Worm (Caenorhabditis elegans) whole organism, L3 larva: Measurements from ENCODE around the gene E02A10.4.
A peak's percentile ranks its signal among the peaks of the same experiment; 100 is the strongest.

Experiments
- aly-2 ChIP-seq: fragments of 150-350 bp; optimal IDR thresholded peaks from 2 replicates; lab custom pipeline; 2014; ENCODE audit warnings: missing biosample characterization, missing genetic modification characterization
- ama-1 ChIP-seq: fragments of 150-350 bp; optimal IDR thresholded peaks from 2 replicates; lab custom pipeline; 2018
- ceh-16 ChIP-seq: sonication (generic microtip); optimal IDR thresholded peaks from 2 replicates; lab custom pipeline; 2017; ENCODE audit warnings: missing biosample characterization, missing genetic modification characterization
- ceh-28 ChIP-seq: fragments of 150-350 bp; optimal IDR thresholded peaks from 2 replicates; lab custom pipeline; 2014; ENCODE audit warnings: missing biosample characterization, missing genetic modification reagents, missing genetic modification characterization
- ceh-82 ChIP-seq: fragments of 150-350 bp; optimal IDR thresholded peaks from 2 replicates; lab custom pipeline; 2014; ENCODE audit warnings: missing biosample characterization, missing genetic modification characterization
- ceh-9 ChIP-seq: sonication (generic microtip); optimal IDR thresholded peaks from 2 replicates; lab custom pipeline; 2018; ENCODE audit warnings: missing biosample characterization, missing genetic modification characterization
- daf-12 ChIP-seq: fragments of 150-350 bp; optimal IDR thresholded peaks from 2 replicates; lab custom pipeline; 2014; ENCODE audit warnings: missing biosample characterization, missing genetic modification reagents, missing genetic modification characterization
- egl-27 ChIP-seq: sonication (generic microtip); optimal IDR thresholded peaks from 4 replicates; lab custom pipeline; 2017; ENCODE audit warnings: missing biosample characterization, missing genetic modification reagents, missing genetic modification characterization
- elt-1 ChIP-seq: fragments of 150-350 bp; optimal IDR thresholded peaks from 2 replicates; lab custom pipeline; 2014; ENCODE audit warnings: missing biosample characterization, missing genetic modification characterization
- elt-2 ChIP-seq: sonication (generic microtip); optimal IDR thresholded peaks from 2 replicates; lab custom pipeline; 2016; ENCODE audit warnings: missing genetic modification reagents, mild to moderate bottlenecking, missing genetic modification characterization, missing compliant biosample characterization
- elt-3 ChIP-seq, 3 experiments: fragments of 150-350 bp in 1 of 3; sonication (generic microtip) in 2 of 3; optimal IDR thresholded peaks; 2 replicates in 2 of 3; 4 replicates in 1 of 3; lab custom pipeline; 2014 to 2017; ENCODE audit warnings: missing biosample characterization in 3 of 3, missing genetic modification characterization in 3 of 3
- fkh-10 ChIP-seq: sonication (generic microtip); optimal IDR thresholded peaks from 2 replicates; lab custom pipeline; 2017; ENCODE audit warnings: missing biosample characterization, missing genetic modification reagents, missing genetic modification characterization
- fkh-2 ChIP-seq: fragments of 150-350 bp; optimal IDR thresholded peaks from 2 replicates; lab custom pipeline; 2014; ENCODE audit warnings: missing biosample characterization, missing genetic modification reagents, missing genetic modification characterization
- fos-1 ChIP-seq: fragments of 150-350 bp; optimal IDR thresholded peaks from 2 replicates; lab custom pipeline; 2014; ENCODE audit warnings: missing biosample characterization, missing genetic modification characterization
- hmg-11 ChIP-seq: sonication (generic microtip); optimal IDR thresholded peaks from 2 replicates; lab custom pipeline; 2016; ENCODE audit warnings: missing genetic modification characterization, missing compliant biosample characterization
- jun-1 ChIP-seq: fragments of 150-350 bp; optimal IDR thresholded peaks from 2 replicates; lab custom pipeline; 2014; ENCODE audit warnings: missing biosample characterization, missing genetic modification reagents, missing genetic modification characterization
- lin-15B ChIP-seq: fragments of 150-350 bp; optimal IDR thresholded peaks from 2 replicates; lab custom pipeline; 2014; ENCODE audit warnings: missing biosample characterization, missing genetic modification characterization
- lin-39 ChIP-seq: fragments of 150-350 bp; optimal IDR thresholded peaks from 2 replicates; lab custom pipeline; 2018; ENCODE audit warnings: missing biosample characterization, missing genetic modification reagents, missing genetic modification characterization
- lsy-12 ChIP-seq: sonication (generic microtip); optimal IDR thresholded peaks from 2 replicates; lab custom pipeline; 2016; ENCODE audit warnings: mild to moderate bottlenecking, missing genetic modification characterization, missing compliant biosample characterization
- mml-1 ChIP-seq: fragments of 150-350 bp; sonication (generic microtip); optimal IDR thresholded peaks from 3 replicates; lab custom pipeline; 2014; ENCODE audit warnings: missing biosample characterization, missing genetic modification characterization
- nfya-1 ChIP-seq: sonication (generic microtip); optimal IDR thresholded peaks from 2 replicates; lab custom pipeline; 2017; ENCODE audit warnings: missing genetic modification characterization, mild to moderate bottlenecking, missing compliant biosample characterization, antibody characterized with exemption, moderate library complexity; ENCODE audit not compliant: insufficient read depth
- nhr-11 ChIP-seq: fragments of 150-350 bp; optimal IDR thresholded peaks from 2 replicates; lab custom pipeline; 2014; ENCODE audit warnings: missing biosample characterization, missing genetic modification characterization
- nhr-12 ChIP-seq: fragments of 150-350 bp; optimal IDR thresholded peaks from 2 replicates; lab custom pipeline; 2014; ENCODE audit warnings: missing biosample characterization, missing genetic modification characterization
- nhr-23 ChIP-seq: fragments of 150-350 bp; optimal IDR thresholded peaks from 2 replicates; lab custom pipeline; 2014; ENCODE audit warnings: missing biosample characterization, missing genetic modification reagents, missing genetic modification characterization
- nhr-237 ChIP-seq: fragments of 150-350 bp; optimal IDR thresholded peaks from 2 replicates; lab custom pipeline; 2014; ENCODE audit warnings: missing biosample characterization, missing genetic modification characterization
- nhr-25 ChIP-seq: sonication (generic microtip); optimal IDR thresholded peaks from 2 replicates; lab custom pipeline; 2017; ENCODE audit warnings: missing biosample characterization, missing genetic modification characterization
- nhr-28 ChIP-seq: fragments of 150-350 bp; optimal IDR thresholded peaks from 2 replicates; lab custom pipeline; 2014; ENCODE audit warnings: missing biosample characterization, missing genetic modification characterization
- nhr-43 ChIP-seq: sonication (generic microtip); optimal IDR thresholded peaks from 2 replicates; lab custom pipeline; 2016; ENCODE audit warnings: mild to moderate bottlenecking, missing genetic modification characterization, missing compliant biosample characterization; ENCODE audit not compliant: poor library complexity, severe bottlenecking
- nhr-67 ChIP-seq: fragments of 150-350 bp; optimal IDR thresholded peaks from 2 replicates; lab custom pipeline; 2014; ENCODE audit warnings: missing biosample characterization, missing genetic modification characterization
- nhr-76 ChIP-seq: fragments of 150-350 bp; sonication (generic microtip); optimal IDR thresholded peaks from 5 replicates; lab custom pipeline; 2014; ENCODE audit warnings: missing biosample characterization, missing genetic modification characterization
- nhr-77 ChIP-seq: fragments of 150-350 bp; optimal IDR thresholded peaks from 2 replicates; lab custom pipeline; 2014; ENCODE audit warnings: missing biosample characterization, missing genetic modification characterization
- pha-4 ChIP-seq: fragments of 150-350 bp; optimal IDR thresholded peaks from 2 replicates; lab custom pipeline; 2014; ENCODE audit warnings: missing biosample characterization, missing genetic modification reagents, missing genetic modification characterization
- pqm-1 ChIP-seq: fragments of 150-350 bp; optimal IDR thresholded peaks from 2 replicates; lab custom pipeline; 2017; ENCODE audit warnings: missing biosample characterization, missing genetic modification characterization, inconsistent platforms
- sea-2 ChIP-seq: fragments of 150-350 bp; sonication (generic microtip); optimal IDR thresholded peaks from 4 replicates; lab custom pipeline; 2014; ENCODE audit warnings: missing biosample characterization, missing genetic modification reagents, missing genetic modification characterization
- skn-1 ChIP-seq: fragments of 150-350 bp; optimal IDR thresholded peaks from 2 replicates; lab custom pipeline; 2014; ENCODE audit warnings: missing biosample characterization, missing genetic modification characterization
- tbx-2 ChIP-seq: sonication (generic microtip); optimal IDR thresholded peaks from 2 replicates; lab custom pipeline; 2016; ENCODE audit warnings: mild to moderate bottlenecking, missing genetic modification characterization, missing compliant biosample characterization
- unc-39 ChIP-seq: sonication (generic microtip); optimal IDR thresholded peaks from 4 replicates; lab custom pipeline; 2017; ENCODE audit warnings: missing biosample characterization, missing genetic modification characterization
- unc-62 ChIP-seq: fragments of 150-350 bp; sonication (generic microtip); optimal IDR thresholded peaks from 4 replicates; lab custom pipeline; 2014; ENCODE audit warnings: missing biosample characterization, missing genetic modification reagents, missing genetic modification characterization
- zag-1 ChIP-seq: fragments of 150-350 bp; optimal IDR thresholded peaks from 2 replicates; lab custom pipeline; 2014; ENCODE audit warnings: missing biosample characterization, missing genetic modification characterization
- ztf-11 ChIP-seq: fragments of 150-350 bp; optimal IDR thresholded peaks from 2 replicates; lab custom pipeline; 2014; ENCODE audit warnings: missing biosample characterization, missing genetic modification characterization
- ztf-4 ChIP-seq: fragments of 150-350 bp; optimal IDR thresholded peaks from 2 replicates; lab custom pipeline; 2014; ENCODE audit warnings: missing biosample characterization, missing genetic modification characterization

The E02A10.4 gene

DNA sequence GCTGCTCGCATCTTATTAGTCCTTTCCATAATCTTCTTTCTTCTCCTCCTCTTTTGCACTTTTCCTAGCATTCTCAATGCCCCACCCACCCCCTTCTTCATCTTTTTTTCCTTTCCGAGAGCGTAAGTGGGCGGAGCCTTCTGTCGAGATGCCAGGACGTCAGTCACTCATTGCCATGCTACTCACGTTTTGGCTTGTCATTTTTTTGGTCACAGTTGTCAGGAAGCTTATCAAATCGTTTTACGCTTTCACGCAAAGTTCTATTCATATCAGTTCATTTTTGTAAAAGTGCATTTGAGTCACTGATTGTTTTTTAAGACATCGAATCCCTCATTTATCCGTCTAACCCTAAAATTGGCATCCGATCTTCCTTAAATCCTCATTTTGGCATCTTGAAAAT, 27.7 kb downstream of the E02A10.4 start:
- peak; percentile 37 for TF ChIP-seq daf-12 (tag; lab: Kevin White, UChicago)
- TF ChIP-seq nhr-25 (tag; lab: Kevin White, UChicago), result no peak
- peak; percentile 88 for TF ChIP-seq unc-62 (GFP tag; lab: Kevin White, UChicago)
- TF ChIP-seq jun-1 (tag; lab: Kevin White, UChicago), result no peak
- no peak for TF ChIP-seq ceh-16
- peak; percentile 5 for TF ChIP-seq elt-2 (tag; lab: Kevin White, UChicago)
- peak; percentile 25 for TF ChIP-seq nhr-23 (tag; lab: Kevin White, UChicago)
- no peak for TF ChIP-seq nhr-12 (tag; lab: Kevin White, UChicago)
- TF ChIP-seq ceh-28 (tag; lab: Kevin White, UChicago), result no peak
- TF ChIP-seq nfya-1 (tag; lab: Kevin White, UChicago), result peak; percentile 45
- TF ChIP-seq ceh-9, result no peak
- TF ChIP-seq hmg-11 (tag; lab: Kevin White, UChicago), result no peak
- no peak for TF ChIP-seq unc-39 (tag; lab: Kevin White, UChicago)
- TF ChIP-seq, all 47 proteins: peak for 5

- TF ChIP-seq aly-2 (tag; lab: Kevin White, UChicago) (no peak), elt-1 (tag; lab: Kevin White, UChicago) (peak; percentile 95), ceh-28 (tag; lab: Kevin White, UChicago) (no peak), nhr-25 (tag; lab: Kevin White, UChicago) (peak; percentile 27), nfya-1 (tag; lab: Kevin White, UChicago) (peak; percentile 39), lin-39 (tag; lab: Kevin White, UChicago) (peak; percentile 3), hmg-11 (tag; lab: Kevin White, UChicago) (peak; percentile 24)
Observed at ce11 chrV:12538984-12539852, 28.5 kb downstream of the E02A10.4 start.

DNA sequence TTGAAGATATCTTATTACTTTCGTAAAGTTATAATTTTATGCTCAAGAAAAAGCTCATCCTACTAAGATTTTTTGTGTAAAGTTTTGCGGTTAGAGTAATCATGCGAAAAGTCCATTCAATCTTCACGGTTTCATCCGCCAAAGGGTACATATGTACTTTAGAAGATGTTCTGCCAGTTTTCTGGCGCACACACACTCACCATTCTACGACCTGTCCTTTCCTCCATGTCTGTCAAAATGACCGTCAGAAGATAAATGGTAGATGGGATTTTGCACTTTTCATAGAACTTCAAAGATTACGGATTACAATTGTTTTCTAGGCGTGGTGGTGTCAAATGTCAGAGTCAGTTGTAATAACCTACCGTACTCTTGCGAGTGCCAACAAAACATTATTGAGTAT, 30.2 kb downstream of the E02A10.4 start:
- TF ChIP-seq skn-1 (tag; lab: Kevin White, UChicago), result no peak
- no peak for TF ChIP-seq lsy-12 (tag; lab: Kevin White, UChicago)
- TF ChIP-seq elt-3 (tag; optimal IDR thresholded peaks at IDR 0.05; lab: Kevin White, UChicago), result no peak
- TF ChIP-seq ceh-82 (tag; lab: Kevin White, UChicago), result no peak
- TF ChIP-seq nhr-25 (tag; lab: Kevin White, UChicago), result peak; percentile 84
- no peak for TF ChIP-seq nhr-28 (tag; lab: Kevin White, UChicago)
- TF ChIP-seq unc-62 (GFP tag; lab: Kevin White, UChicago), result peak; percentile 68
- peak; percentile 57 for TF ChIP-seq daf-12 (tag; lab: Kevin White, UChicago)
- TF ChIP-seq lin-15B (tag; lab: Kevin White, UChicago), result no peak
- TF ChIP-seq lin-39 (tag; lab: Kevin White, UChicago), result no peak
- no peak for TF ChIP-seq ztf-4 (tag; lab: Kevin White, UChicago)
- no peak for TF ChIP-seq fkh-2
- TF ChIP-seq fos-1, result no peak
- no peak for TF ChIP-seq aly-2 (tag; lab: Kevin White, UChicago)
- TF ChIP-seq nhr-76 (tag; lab: Kevin White, UChicago), result no peak
- no peak for TF ChIP-seq ama-1
- no peak for TF ChIP-seq tbx-2 (tag; lab: Kevin White, UChicago)
- TF ChIP-seq pqm-1 (tag; lab: Kevin White, UChicago), result no peak
- no peak for TF ChIP-seq ceh-16
- TF ChIP-seq ceh-28 (tag; lab: Kevin White, UChicago), result no peak
- TF ChIP-seq jun-1 (tag; lab: Kevin White, UChicago), result no peak
- no peak for TF ChIP-seq pha-4
- no peak for TF ChIP-seq ztf-11
- peak; percentile 81 for TF ChIP-seq nhr-23 (tag; lab: Kevin White, UChicago)
- no peak for TF ChIP-seq nhr-77 (tag; lab: Kevin White, UChicago)
- no peak for TF ChIP-seq nhr-237 (tag; lab: Kevin White, UChicago)
- TF ChIP-seq sea-2 (GFP tag; lab: Kevin White, UChicago), result no peak
- TF ChIP-seq ceh-9, result no peak
- TF ChIP-seq elt-1 (tag; lab: Kevin White, UChicago), result peak; percentile 59
- no peak for TF ChIP-seq fkh-10
- TF ChIP-seq elt-2 (tag; lab: Kevin White, UChicago), result no peak
- TF ChIP-seq nhr-12 (tag; lab: Kevin White, UChicago), result no peak
- no peak for TF ChIP-seq hmg-11 (tag; lab: Kevin White, UChicago)
- no peak for TF ChIP-seq zag-1 (tag; lab: Kevin White, UChicago)
- TF ChIP-seq mml-1, result no peak
- TF ChIP-seq nhr-67 (tag; lab: Kevin White, UChicago), result no peak
- no peak for TF ChIP-seq nhr-11 (tag; lab: Kevin White, UChicago)
- TF ChIP-seq egl-27 (tag; lab: Kevin White, UChicago), result no peak
- TF ChIP-seq nhr-43 (tag; lab: Kevin White, UChicago), result no peak
